Worm (Caenorhabditis elegans) whole organism, mixed stage, embryonic: Measurements from ENCODE around the gene F26A1.3.

Source experiments
- ceh-83 ChIP-seq: fragments of 200-800 bp; sonication (Bioruptor generic); optimal IDR thresholded peaks from 2 replicates; lab custom pipeline; 2018; ENCODE audit warnings: mild to moderate bottlenecking, missing genetic modification characterization, missing compliant biosample characterization
- ces-1 ChIP-seq: fragments of 150-350 bp; optimal IDR thresholded peaks from 2 replicates; lab custom pipeline; 2014; ENCODE audit warnings: missing biosample characterization, missing genetic modification reagents, missing genetic modification characterization
- elt-1 ChIP-seq: sonication (generic microtip); optimal IDR thresholded peaks from 2 replicates; lab custom pipeline; 2017; ENCODE audit warnings: missing genetic modification characterization, mild to moderate bottlenecking, missing compliant biosample characterization, antibody characterized with exemption, moderate library complexity, borderline replicate concordance; ENCODE audit not compliant: insufficient read depth
- flh-1 ChIP-seq: fragments of 200-800 bp; sonication (Bioruptor generic); optimal IDR thresholded peaks from 2 replicates; lab custom pipeline; 2018; ENCODE audit warnings: mild to moderate bottlenecking, missing genetic modification characterization, moderate library complexity, missing compliant biosample characterization
- ham-2 ChIP-seq: fragments of 200-800 bp; sonication (Bioruptor generic); optimal IDR thresholded peaks from 2 replicates; lab custom pipeline; 2018; ENCODE audit warnings: mild to moderate bottlenecking, missing genetic modification characterization, missing compliant biosample characterization
- nhr-12 ChIP-seq: fragments of 150-350 bp; optimal IDR thresholded peaks from 2 replicates; lab custom pipeline; 2014; ENCODE audit warnings: missing biosample characterization, missing genetic modification characterization
- sem-2 ChIP-seq: fragments of 200-800 bp; sonication (Bioruptor generic); optimal IDR thresholded peaks from 2 replicates; lab custom pipeline; 2018; ENCODE audit warnings: mild to moderate bottlenecking, missing genetic modification characterization, missing compliant biosample characterization
- snpc-4 ChIP-seq: fragments of 150-350 bp; optimal IDR thresholded peaks from 2 replicates; lab custom pipeline; 2014; ENCODE audit warnings: missing biosample characterization, missing genetic modification characterization
- unc-39 ChIP-seq: fragments of 150-350 bp; optimal IDR thresholded peaks from 2 replicates; lab custom pipeline; 2014; ENCODE audit warnings: missing biosample characterization, missing genetic modification characterization
- unc-62 ChIP-seq: fragments of 150-350 bp; optimal IDR thresholded peaks from 2 replicates; lab custom pipeline; 2014; ENCODE audit warnings: missing biosample characterization, missing genetic modification reagents, missing genetic modification characterization
- zip-8 ChIP-seq: fragments of 150-350 bp; optimal IDR thresholded peaks from 2 replicates; lab custom pipeline; 2014; ENCODE audit warnings: missing biosample characterization, missing genetic modification characterization

DNA sequence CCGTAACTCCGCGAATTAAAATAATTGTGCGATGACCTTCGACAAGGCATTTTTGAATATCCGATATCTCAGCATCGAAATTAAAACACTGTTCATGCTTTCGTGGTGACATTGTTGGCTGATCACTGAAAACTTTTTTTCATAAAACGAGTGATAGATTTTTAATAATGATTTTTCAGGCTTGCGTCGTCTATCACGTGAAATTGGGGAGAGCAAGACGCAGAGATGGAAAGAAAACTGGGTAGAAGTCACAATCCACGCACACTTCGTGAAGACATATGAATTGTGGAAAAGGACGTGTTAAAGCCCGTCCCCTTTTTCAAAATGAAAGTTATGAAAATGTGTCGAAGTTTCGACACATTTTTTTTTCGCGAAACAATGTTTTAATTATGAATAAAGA, 23.0 kb downstream of the F26A1.3 start, which contains the start of gene nonu-1:
- TF ChIP-seq snpc-4 (tag; lab: Kevin White, UChicago): no peak
- no peak for TF ChIP-seq ceh-83 (GFP tag; lab: Kevin White, UChicago)
- no peak for TF ChIP-seq nhr-12 (tag; lab: Kevin White, UChicago)
- no peak for TF ChIP-seq unc-39
- no peak for TF ChIP-seq flh-1 (GFP tag; lab: Kevin White, UChicago)
- TF ChIP-seq elt-1 (tag; lab: Kevin White, UChicago): no peak
- no peak for TF ChIP-seq ces-1 (GFP tag; lab: Kevin White, UChicago)
- no peak for TF ChIP-seq unc-62 (GFP tag; lab: Kevin White, UChicago)
- no peak for TF ChIP-seq zip-8 (tag; lab: Kevin White, UChicago)
- no peak for TF ChIP-seq ham-2 (GFP tag; lab: Kevin White, UChicago)
- no peak for TF ChIP-seq sem-2 (GFP tag; lab: Kevin White, UChicago)
